Fruit fly (Drosophila melanogaster) S2 (cell line): Measurements from ENCODE around the gene gnu.

ENCODE experiments used
- CG8478 ChIP-seq: fragments of >200 bp; optimal IDR thresholded peaks from 2 replicates; lab custom pipeline; 2018
- CTCF ChIP-seq, 2 experiments: fragments of >200 bp; optimal IDR thresholded peaks; 2 replicates each; lab custom pipeline; 2018

The gnu gene

DNA sequence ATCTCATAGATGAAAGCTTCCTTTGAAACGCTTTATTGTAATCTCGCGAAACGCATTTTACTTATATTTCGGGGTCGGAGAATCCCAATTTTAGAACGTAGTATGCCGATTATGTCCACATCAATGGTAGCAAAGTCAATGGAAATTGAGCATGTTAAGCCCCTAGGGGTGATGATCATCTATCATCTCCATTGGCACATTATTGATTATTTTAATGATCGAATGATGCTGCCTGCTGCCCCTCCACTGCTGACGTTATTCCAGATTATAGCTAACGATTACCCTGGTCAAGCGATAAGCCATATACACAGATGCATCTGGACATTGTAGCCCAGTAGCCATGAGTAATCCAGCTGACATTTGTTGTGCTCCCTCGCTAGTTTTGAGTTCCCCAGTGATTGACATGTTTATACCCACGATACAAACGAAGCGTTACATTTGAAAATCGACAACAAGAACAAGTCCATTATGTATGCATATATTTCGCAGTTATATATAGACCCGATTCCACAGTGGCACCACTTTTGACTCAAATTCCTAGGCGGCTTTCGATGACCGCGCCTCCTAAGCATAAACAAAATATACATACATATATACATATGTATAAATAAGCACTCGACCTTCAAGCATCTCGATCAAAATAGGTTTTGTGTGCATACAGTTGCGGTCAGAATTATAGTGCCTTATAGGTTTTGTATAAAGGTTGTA lies 18.8 kb downstream of the gnu start:
- TF ChIP-seq CTCF (optimal IDR thresholded peaks at IDR 0.05; lab: Kevin White, UChicago) = no peak
- no peak for TF ChIP-seq CG8478 (lab: Kevin White, UChicago)

DNA sequence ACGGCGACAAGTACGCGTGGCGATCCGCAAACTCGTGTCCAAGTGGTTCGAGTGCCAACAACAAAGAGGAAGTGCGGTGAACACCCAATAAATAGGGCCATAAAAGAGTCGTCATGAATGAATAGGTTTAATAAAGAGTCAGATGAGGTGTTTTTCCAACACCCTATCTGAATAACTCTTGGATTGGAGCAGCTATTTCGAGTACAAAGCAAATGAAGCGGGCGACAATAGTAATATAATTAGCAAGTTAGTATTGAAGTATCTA lies 19.9 kb downstream of the gnu start:
- no peak for TF ChIP-seq CG8478 (lab: Kevin White, UChicago)

DNA sequence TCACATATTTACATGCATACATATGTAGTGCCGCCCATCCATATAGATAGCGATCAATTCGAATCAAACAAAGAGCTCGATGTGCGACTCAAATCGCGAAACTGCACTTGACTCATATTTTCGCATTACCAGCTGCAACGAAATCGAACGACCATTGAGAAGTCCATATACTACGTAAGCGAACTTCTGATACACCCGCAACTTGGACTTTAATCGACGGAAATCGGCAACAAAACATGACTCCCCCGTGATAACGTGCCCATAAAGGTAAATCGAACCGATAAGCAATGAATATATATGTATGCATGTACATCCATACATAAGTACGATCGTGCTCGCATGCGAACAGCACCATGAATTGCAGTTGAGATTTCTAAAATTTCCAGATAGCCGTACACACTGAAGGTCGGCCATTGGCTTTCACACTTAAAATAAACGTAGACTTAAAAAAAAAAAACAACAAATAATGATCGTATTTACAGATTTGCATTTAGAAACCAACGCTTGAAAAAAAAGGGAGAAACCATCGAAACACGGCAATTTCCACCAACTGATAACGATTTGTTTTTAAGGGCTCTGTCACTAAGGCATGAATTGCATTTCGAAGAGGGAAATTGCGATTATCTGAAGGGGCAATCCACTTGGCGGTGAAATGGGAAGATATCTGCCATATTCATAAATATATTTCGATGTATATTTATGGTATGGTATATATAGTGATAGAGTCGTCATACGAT lies 20.4 kb downstream of the gnu start:
- no peak for TF ChIP-seq CTCF (optimal IDR thresholded peaks at IDR 0.05; lab: Kevin White, UChicago)

DNA sequence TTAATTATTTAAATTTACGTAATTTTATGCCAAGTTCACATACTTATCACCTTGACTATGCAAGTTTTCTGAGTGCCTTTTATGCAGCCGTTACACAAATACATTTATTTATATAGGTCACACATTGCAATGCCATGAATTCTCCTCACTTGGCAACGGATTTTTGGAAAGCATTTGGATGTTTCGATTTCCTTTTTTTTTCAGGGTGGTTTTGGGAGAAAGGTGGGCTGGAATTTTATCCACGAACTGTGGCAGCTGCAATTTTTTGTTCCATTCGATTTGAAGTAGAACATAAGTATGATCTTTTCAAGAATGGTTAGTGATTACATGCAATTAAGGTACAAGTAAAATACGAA lies 21.3 kb downstream of the gnu start:
- TF ChIP-seq CTCF (optimal IDR thresholded peaks at IDR 0.05; lab: Kevin White, UChicago) = no peak
- TF ChIP-seq CG8478 (lab: Kevin White, UChicago) = no peak

DNA sequence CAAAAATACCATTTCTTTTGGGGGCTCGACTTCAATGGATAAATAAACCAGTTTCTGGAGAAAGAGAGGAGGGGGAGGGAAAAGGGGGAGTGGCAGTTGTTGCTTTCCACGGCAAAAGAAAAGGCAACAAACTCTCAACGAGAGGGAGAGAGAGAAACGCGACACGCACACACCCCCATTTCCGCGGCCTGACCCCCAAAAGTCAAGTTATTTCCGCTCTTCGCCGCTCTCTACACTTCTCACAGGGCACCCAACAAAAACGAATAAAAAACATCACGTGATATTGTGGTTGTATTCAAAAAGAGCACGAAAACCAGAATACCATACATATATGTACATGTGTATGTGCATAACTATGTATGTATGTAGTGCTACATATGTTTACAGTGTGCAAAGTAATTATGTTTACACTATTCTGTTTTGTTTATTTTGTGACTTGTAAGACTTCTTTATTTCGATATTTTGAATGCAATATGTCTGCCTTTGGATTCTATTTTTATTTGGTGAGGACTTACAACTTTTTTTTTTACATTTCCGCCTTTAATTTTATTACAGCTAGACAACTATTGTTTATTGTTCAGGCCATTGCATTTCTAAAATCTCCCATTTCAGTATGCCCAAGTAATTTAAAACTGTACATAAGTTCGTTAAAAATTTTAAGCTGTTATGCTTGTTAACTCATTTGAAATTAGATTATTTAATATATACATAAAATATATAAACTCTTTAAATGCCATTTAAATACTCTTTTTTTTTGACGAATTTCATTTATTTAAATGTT lies 21.9 kb downstream of the gnu start:
- TF ChIP-seq CG8478 (lab: Kevin White, UChicago) (no peak), CTCF (optimal IDR thresholded peaks at IDR 0.05; lab: Kevin White, UChicago) (no peak)

DNA sequence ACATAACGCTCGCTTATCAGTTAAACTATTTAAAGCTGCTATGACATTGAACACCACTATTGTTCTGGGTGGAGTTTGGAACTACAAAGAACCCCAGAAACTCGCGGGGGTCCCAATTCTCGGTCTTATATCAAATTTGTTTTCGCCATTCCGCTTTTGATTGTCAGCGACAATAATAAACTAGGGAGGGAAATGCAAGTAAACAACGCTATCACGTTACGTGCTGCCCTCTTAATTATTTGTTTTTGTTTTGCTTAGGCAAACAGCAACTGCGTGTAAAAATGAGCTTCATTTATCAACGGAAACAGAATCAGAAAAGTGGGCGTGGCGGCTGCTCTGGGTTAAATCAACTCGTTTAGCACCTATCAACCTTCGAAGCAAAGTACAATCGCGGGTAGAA lies 23.0 kb downstream of the gnu start:
- TF ChIP-seq CG8478 (lab: Kevin White, UChicago) (no peak), CTCF (optimal IDR thresholded peaks at IDR 0.05; lab: Kevin White, UChicago) (no peak)

DNA sequence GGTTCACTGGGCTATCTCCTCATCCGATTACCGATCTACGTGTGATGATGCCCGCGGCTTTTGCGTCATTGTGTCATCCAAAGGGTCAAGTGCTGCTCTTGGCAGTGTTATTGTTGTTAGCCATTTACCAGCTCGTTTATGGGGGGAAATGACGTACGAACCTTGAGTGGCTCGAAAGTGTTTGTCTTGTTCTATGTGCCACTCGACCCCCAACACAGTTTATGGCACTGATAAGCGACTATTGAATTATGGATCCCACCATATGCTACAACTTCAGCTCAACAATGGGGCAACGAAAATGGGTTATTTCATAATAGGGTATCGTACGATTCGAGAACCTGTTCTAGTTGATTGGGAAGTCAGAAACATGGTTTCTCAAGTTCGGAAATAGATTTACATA lies 23.9 kb downstream of the gnu start:
- no peak for TF ChIP-seq CG8478 (lab: Kevin White, UChicago)
- TF ChIP-seq CTCF (optimal IDR thresholded peaks at IDR 0.05; lab: Kevin White, UChicago) = no peak

DNA sequence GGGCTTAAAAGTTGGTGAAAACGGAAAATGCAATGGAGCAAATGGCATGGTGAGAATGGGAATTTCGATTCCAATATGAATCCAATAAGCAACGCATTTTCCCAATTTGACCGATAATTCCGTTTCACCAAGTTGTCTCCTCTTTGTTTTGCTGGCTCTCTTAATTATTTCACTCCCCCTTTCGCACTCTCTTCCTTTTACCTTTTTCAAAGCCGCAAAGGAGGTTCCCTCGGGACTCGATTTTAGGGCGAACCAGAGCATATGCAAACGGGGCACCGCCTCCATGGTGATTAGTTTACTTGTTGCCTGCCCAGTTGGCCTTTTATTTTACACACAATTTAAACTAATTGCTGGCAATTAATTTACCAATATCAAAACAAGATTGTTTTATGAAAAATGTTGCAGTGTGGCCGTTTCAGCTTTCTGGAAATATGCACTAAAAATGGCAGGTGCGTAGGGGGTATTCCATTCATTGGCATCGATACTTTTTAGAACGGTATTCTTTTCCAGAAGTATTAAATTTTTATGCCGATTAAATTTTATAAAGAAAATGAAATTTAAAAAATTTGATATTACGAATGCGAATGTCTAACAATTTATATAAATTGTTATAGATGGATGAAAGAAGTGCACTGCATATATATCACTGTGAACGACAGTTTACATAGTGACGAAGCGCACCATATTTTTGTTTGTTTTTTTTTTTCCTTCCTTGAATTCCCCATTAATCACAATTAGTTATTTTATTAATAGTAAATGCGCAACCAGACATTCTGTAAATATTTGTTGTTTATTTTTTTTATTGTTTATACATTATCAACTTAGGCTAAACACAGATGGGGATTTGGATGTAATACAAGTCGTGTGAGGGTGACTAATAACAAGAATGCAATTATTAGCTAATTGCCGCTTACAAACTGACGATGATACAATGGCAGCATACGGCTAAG lies 27.2 kb downstream of the gnu start, which contains the start of gene mop:
mop (minus strand) TSS at position 419 of the 950 bp plus-strand sequence.
- no peak for TF ChIP-seq CG8478 (lab: Kevin White, UChicago)

DNA sequence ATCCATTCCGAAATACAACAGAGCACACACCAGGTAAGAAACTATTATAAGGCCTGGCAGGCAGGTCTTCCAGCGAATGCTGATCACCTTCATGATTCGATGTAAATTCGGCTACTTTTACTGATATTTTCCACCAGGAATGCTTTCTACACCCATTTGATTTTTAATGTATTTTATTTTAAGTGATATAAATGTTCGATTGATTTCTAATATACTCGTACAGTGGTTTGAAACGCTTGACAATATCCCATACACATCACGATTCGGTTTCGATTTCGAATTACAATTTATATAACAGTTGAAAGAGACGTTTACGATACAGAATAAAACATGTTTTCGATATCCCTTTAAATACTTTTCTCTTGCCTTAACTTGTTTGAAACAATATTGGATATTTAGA lies 34.0 kb downstream of the gnu start, which contains the start of gene Mgat4b:
Mgat4b (minus strand) TSS at position 101 of the 400 bp plus-strand sequence.
- TF ChIP-seq CTCF (optimal IDR thresholded peaks at IDR 0.05; lab: Kevin White, UChicago) (no peak), CG8478 (lab: Kevin White, UChicago) (no peak)

DNA sequence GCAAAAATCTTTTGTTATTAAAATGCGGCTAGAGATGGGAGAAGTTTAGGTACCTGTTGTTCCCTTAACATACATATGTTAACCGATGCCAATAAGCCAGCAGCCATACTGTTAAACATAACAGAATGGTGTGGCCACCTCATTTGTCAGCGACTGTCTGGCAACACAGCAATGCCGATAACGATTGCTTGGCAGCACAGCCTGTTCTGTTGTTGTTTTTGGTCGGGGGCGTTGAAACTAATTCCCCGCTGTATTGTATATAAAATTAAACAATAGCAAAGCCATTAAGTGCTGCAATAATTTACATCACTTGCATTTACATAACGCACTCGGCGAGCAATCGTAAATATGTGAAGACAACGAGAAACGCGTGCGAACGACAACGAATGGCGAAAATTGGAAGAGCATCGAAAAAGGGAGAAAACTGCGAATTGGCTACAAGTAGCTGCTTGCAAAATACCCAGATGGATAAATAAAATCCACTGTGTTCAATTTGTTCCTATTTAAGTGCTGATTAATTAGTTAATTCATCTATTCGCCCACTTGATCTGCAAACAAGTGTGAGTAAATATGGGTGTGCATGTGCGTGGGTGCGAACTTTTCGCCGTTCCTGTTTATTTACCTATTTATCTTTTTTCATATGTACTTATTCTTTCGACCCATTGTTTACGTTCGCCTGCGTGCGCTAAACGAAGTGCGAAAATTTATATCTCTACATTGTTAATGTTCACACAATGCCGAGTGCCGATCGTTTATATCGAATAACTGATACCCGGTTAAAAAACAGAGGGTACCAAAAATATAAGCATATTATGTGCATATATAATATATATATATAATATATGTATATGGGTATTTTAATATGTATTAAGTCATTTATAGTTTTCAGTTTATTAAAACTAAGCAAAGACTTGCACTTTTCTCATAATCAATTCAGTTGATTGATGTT lies 41.0 kb downstream of the gnu start, which contains the start of the genes Tsen34 and Mgat4a:
Tsen34 (minus strand) TSS at position 8 of the 949 bp plus-strand sequence.
Mgat4a (plus strand) TSS at position 192 of the 949 bp plus-strand sequence.
- TF ChIP-seq CG8478 (lab: Kevin White, UChicago) (no peak), CTCF (optimal IDR thresholded peaks at IDR 0.05; lab: Kevin White, UChicago) (peak in 1 of 2 experiments; percentile 29)

DNA sequence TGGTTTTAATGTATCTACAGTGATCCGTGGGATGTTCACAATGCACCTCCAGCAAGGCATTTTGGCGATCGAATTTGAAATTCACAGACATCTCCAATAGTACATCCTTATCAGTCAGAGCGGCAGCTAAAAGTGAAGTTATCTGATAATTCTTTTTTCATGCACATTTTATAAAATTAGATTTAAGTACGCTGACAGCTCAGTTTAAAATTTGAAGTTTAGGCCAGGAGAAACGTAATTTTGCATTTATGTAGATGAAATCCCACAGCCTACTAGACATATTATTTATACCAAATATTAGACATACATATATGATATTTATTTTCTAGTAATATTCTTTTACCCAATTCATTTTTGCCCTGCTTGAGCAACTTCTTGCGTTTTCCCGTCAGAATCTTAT lies 42.2 kb downstream of the gnu start, which contains the start of gene Trl:
Trl (minus strand) TSS at position 101 of the 400 bp plus-strand sequence.
- TF ChIP-seq CG8478 (lab: Kevin White, UChicago) = no peak
- no peak for TF ChIP-seq CTCF (optimal IDR thresholded peaks at IDR 0.05; lab: Kevin White, UChicago)

DNA sequence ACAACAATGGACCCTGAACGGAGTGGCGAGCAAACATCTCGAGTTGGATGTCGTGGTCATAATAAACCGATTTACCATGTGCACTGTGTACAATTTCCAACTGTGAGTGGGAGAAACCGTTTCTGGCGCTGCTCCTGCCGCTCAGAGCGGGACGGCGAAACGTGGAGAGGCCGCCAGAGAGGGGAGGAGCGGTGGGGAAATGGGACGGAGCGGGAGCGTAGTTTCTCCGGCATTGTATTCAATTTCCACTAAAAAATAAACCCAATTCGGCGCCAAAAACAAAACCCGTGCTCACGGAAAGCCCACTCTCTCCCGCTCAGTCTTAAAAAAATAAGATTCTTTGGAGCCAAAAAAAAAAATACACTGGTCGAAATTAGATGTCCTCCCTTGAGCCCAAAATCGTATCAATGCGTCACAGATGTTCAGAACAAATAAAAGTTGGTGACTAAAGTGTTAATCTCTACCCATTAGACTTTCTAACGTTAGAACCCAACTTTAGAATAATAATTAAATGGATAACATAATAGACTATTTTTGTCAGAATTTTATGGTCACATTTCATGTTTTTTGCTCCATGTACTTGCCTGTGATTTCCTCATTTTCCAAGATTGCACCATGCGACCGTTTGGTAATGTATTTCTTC lies 43.1 kb downstream of the gnu start:
- TF ChIP-seq CG8478 (lab: Kevin White, UChicago) (no peak), CTCF (optimal IDR thresholded peaks at IDR 0.05; lab: Kevin White, UChicago) (no peak)
